Fruit fly (Drosophila melanogaster) whole organism: ENCODE results near the gene heix.

ENCODE experiments used
- CG8478 ChIP-seq: fragments of >200 bp; optimal IDR thresholded peaks from 2 replicates; lab custom pipeline; 2018; ENCODE audit warnings: inconsistent platforms
- Dll ChIP-seq: fragments of >200 bp; optimal IDR thresholded peaks from 2 replicates; lab custom pipeline; 2017
- EcR ChIP-seq, 2 experiments: fragments of >200 bp; optimal IDR thresholded peaks; 2 replicates each; lab custom pipeline; 2017; ENCODE audit warnings: missing biosample characterization in 2 of 2, missing genetic modification characterization in 2 of 2, missing genetic modification reagents in 2 of 2
- pan ChIP-seq: fragments of >200 bp; optimal IDR thresholded peaks from 2 replicates; lab custom pipeline; 2017
- psq ChIP-seq: fragments of >200 bp; optimal IDR thresholded peaks from 2 replicates; lab custom pipeline; 2017
- usp ChIP-seq: fragments of >200 bp; optimal IDR thresholded peaks from 2 replicates; lab custom pipeline; 2017; ENCODE audit warnings: missing biosample characterization, missing genetic modification characterization, mixed read lengths

Gene heix

DNA sequence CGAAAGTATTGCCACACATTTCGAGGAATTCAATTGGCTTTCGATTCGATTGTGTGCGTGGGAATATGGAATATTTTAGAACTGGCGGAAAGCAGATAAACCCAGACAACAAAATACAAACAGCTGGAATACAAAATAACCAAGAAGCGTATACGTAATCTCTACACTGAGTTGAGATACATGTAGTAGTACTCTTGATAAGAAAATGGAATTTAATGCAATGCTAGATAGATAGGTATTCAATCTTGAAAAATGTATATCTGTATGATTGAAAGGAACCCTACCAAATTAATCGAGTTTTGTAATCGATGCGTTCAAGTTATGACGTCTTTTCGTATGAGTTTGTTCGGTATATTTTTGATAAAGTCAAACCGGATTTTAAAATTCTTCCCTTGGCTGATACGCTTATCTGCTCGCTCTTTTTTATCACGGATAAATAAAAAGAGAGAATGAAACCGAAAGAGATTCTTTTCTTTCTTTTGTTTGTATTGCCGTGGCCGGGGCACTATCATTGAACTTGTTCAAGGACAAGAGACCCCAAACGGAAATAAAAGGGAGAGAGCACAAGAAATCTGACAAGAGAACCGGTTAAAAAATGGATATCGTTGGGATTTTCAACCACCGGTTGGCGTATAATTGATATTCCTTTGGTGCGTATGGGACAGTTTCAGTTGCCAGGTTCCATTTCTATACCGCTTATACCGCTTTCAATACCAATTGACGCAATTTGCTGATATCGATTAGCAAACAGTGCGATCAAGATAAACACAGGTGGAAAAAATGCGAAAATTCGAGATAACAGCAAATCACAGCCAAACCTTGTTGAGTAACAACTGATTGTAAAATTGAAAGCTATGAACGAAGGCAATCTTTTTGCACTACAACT lies 44.2 kb downstream of the heix start:
- no peak for TF ChIP-seq EcR (GFP tag; optimal IDR thresholded peaks at IDR 0.05; lab: Kevin White, UChicago)
- TF ChIP-seq Dll (lab: Kevin White, UChicago), result no peak
- no peak for TF ChIP-seq psq (lab: Kevin White, UChicago)
- TF ChIP-seq usp, result no peak

DNA sequence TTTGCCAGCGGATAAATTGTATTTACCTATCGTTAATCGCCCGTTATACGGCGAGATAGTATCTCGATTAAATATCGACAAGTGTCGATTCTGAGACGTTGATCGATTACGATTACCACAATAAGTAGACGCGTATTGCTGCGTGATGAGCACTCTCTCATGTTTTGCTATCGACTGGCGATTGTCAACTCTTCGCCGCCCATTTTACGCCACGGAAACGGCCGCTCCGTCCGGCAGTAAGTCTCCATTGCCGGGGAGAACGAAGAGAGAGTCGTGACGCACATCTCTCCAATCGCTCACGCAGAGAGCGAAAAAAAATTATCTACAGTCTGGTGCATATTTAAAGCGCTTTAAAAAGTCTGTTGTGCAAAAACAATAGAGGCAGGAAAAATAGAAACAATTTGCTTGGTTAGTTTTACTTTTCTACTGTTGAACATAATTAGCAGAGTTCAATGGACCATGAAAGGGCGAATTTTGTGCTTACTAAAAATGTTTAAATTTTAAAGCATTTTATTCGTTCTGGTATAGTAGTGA lies 48.0 kb downstream of the heix start, which contains the start of gene CG46309:
TSS of gene CG46309 (minus strand) at position 191 of the 534 bp plus-strand sequence.
- TF ChIP-seq EcR (GFP tag; optimal IDR thresholded peaks at IDR 0.05; lab: Kevin White, UChicago) (no peak), Dll (lab: Kevin White, UChicago) (no peak), usp (no peak), CG8478 (lab: Kevin White, UChicago) (no peak), pan (lab: Kevin White, UChicago) (no peak), psq (lab: Kevin White, UChicago) (no peak)
